Fruit fly (Drosophila melanogaster) whole organism, larva: Measurements from ENCODE around the gene Hsp70Bb.
"Not testable (repeated sequence)": the region's sequence is repeated elsewhere in the genome, so short reads cannot be mapped to it uniquely, and the experiment has no call there.

Experiments
- noc ChIP-seq: fragments of 200-800 bp; sonication (Bioruptor generic); optimal IDR thresholded peaks from 3 replicates; lab custom pipeline; 2019; ENCODE audit warnings: missing biosample characterization, mild to moderate bottlenecking, missing genetic modification characterization, moderate library complexity

Gene Hsp70Bb

DNA sequence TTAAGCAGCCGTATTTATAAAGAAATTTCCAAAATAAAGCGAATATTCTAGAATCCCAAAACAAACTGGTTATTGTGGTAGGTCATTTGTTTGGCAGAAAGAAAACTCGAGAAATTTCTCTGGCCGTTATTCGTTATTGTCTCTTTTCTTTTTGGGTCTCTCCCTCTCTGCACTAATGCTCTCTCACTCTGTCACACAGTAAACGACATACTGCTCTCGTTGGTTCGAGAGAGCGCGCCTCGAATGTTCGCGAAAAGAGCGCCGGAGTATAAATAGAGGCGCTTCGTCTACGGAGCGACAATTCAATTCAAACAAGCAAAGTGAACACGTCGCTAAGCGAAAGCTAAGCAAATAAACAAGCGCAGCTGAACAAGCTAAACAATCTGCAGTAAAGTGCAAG lies at the start of gene Hsp70Bb:
Hsp70Bb (plus strand) TSS at position 301 of the 400 bp plus-strand sequence.
- TF ChIP-seq noc (tag; lab: Kevin White, UChicago): not testable (repeated sequence)

DNA sequence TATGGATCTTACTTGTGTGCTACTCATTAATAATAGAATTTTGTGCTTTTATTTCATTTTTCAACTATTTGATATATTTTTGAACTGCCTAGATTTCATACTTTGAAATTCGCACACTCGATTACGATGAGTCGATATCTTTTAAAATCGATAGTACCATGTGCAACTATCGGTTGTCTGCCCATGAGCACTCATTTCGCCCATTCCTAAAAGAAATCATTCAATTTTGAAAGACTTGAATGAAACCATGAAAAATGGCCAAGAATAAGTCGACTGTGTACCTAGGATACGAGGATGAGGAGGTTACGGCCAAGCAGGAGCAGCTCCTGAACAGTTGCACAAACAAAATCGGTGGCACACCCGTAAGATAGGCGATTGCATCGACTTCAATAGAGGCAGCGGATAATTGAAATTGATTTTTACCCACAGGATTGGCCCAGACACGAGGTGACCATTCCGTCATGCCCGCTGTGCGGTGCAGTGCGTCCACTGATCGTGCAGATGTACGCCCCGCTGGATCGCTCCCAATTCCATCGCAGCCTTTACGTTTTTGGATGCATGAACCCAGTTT lies 49.1 kb upstream of the Hsp70Bb start, which contains the start of gene trus:
trus (plus strand) TSS at position 204 of the 571 bp plus-strand sequence.
- no peak for TF ChIP-seq noc (tag; lab: Kevin White, UChicago)

DNA sequence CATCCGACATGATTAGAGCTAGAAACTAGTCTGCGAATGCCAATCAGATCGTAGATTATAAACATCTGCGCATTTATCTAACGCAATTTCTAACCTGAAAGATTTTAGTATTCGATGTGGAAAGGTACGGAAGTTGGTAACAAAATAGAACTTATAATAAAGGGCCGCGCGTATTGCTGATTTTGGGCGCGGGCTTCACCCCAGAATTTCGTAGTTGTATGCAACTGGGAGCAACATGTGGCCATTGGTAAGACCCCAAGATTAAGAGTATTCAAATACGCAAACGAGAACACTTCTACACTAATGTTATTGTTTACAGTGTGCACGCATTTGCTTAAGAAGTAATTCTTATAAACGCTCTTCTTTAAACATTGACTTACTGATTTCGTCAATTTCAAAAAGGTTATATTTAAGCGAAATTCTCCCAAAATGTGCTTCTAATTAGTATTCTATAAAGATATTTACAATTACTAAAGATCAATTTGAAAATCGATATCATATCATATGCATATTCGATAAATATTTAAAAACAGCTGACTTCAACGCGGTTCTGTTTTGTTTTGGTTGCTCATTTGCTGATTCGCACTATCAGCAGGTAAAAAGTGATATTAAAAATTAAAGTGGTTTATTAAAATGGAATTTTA lies 45.6 kb upstream of the Hsp70Bb start, which contains the start of the genes CG5961 and Polr3C:
CG5961 (minus strand) TSS at position 416 of the 644 bp plus-strand sequence.
Polr3C (plus strand) TSS at position 536 of the 644 bp plus-strand sequence.
- no peak for TF ChIP-seq noc (tag; lab: Kevin White, UChicago)

DNA sequence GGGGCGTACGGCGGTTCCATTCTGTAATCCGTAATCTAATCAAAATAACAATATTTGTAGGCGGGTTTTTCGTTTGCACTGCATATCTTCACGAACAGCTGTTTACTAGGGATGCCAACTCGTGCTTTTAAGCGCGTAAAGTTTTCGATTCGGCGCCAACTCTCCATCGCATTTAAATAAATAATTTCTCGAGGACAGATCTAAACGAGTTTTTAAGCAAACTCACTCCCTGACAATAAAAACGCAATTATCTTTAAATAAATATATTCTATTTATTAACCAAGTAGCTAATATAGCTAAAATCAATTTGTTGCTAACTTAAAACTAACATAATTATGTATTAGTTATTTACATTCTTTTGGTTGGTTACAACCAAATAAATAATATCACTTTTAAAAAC lies 40.4 kb upstream of the Hsp70Bb start, which contains the start of gene CG5608:
CG5608 (minus strand) TSS at position 101 of the 400 bp plus-strand sequence.
- TF ChIP-seq noc (tag; lab: Kevin White, UChicago): not testable (repeated sequence)

DNA sequence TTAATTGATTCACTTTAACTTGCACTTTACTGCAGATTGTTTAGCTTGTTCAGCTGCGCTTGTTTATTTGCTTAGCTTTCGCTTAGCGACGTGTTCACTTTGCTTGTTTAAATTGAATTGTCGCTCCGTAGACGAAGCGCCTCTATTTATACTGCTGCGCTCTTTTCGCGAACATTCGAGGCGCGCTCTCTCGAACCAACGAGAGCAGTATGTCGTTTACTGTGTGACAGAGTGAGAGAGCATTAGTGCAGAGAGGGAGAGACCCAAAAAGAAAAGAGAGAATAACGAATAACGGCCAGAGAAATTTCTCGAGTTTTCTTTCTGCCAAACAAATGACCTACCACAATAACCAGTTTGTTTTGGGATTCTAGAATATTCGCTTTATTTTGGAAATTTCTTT lies 37.9 kb upstream of the Hsp70Bb start, which contains the start of gene Hsp70Ba:
Hsp70Ba (minus strand) TSS at position 102 of the 400 bp plus-strand sequence.
- TF ChIP-seq noc (tag; lab: Kevin White, UChicago): not testable (repeated sequence)

DNA sequence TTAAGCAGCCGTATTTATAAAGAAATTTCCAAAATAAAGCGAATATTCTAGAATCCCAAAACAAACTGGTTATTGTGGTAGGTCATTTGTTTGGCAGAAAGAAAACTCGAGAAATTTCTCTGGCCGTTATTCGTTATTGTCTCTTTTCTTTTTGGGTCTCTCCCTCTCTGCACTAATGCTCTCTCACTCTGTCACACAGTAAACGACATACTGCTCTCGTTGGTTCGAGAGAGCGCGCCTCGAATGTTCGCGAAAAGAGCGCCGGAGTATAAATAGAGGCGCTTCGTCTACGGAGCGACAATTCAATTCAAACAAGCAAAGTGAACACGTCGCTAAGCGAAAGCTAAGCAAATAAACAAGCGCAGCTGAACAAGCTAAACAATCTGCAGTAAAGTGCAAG lies 3.4 kb upstream of the Hsp70Bb start, which contains the start of gene Hsp70Bbb:
Hsp70Bbb (plus strand) TSS at position 301 of the 400 bp plus-strand sequence.
- TF ChIP-seq noc (tag; lab: Kevin White, UChicago): not testable (repeated sequence)

DNA sequence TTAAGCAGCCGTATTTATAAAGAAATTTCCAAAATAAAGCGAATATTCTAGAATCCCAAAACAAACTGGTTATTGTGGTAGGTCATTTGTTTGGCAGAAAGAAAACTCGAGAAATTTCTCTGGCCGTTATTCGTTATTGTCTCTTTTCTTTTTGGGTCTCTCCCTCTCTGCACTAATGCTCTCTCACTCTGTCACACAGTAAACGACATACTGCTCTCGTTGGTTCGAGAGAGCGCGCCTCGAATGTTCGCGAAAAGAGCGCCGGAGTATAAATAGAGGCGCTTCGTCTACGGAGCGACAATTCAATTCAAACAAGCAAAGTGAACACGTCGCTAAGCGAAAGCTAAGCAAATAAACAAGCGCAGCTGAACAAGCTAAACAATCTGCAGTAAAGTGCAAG lies 3.2 kb downstream of the Hsp70Bb start, which contains the start of gene Hsp70Bc:
Hsp70Bc (plus strand) TSS at position 301 of the 400 bp plus-strand sequence.
- TF ChIP-seq noc (tag; lab: Kevin White, UChicago): not testable (repeated sequence)

DNA sequence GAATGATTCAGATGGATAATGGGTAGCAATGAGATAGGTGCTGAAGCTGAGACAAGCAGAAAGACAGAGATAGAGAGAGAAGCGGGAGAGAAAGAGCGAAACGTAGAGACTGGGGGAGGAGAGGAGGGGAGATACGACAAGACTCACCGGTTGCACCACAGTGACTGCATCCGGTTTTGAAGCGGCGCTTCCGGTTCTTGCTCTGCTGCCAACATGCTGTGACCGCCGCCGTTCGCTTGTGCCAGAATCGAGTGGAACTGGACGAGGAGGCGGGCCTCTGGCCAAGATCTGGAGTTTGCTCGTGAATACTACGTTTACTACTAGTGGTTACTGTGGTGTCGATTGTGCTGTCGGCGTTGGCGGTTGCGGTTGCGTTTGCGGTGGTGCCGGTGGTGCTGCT lies 9.4 kb downstream of the Hsp70Bb start:
- TF ChIP-seq noc (tag; lab: Kevin White, UChicago): no peak

DNA sequence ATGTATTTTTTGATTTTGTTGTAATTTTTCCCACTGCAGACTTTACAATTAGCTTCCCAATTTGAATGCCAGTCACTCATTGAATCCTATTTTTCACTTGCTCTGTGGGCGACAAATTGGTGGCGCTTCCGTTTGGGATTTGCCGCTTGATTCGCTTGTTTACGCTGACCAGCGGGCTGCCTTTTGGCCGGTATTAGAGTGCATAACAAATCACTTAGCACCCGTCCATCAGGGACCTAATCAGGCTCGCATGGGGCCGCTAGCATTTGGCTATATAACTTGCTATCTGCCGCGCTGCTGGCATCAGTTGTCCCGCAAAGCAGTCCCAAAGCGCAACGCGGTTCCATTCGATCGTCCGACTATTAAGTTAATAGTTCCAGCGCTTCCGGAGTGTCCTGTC lies 20.3 kb downstream of the Hsp70Bb start, which contains the start of gene Hug:
Hug (plus strand) TSS at position 301 of the 400 bp plus-strand sequence.
- TF ChIP-seq noc (tag; lab: Kevin White, UChicago): no peak

DNA sequence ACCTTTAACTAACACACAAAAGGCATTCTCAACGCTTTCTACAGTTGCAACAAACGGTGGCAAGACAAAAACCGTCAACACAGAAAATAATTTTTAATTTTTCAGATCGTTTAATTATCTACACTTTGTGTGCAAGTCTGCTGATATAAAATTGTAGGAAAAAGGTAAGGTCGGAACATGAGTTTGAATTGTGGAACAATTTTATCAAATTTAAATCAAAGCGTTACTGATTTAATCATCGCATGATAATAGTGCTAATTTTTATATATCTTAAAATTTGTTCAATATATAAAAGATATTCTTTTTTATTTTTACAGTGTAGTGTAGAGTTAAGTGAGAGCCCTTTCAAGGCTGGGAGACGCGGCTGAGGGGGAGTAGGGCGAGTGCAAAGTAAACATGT lies 37.4 kb downstream of the Hsp70Bb start:
- TF ChIP-seq noc (tag; lab: Kevin White, UChicago): no peak

DNA sequence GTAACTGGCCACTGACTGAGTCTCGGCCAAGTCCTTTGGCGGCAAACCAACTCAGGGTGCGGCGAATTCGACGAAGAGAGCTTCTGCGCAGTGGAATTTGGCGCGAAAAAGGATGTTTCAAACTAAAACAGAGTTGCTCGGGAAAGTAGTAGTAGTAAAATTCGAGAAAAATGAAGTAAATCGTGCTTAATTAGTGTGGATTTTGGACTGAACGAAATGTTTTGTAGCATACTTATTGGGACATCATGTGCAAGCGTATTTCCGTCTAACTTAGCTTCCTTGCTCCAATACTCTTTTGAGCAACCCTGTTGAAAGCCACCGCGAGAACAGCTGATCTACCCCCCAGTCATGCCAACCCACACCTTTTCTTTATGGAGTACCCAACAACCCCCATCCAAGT lies 42.6 kb downstream of the Hsp70Bb start, which contains the start of gene Octbeta3R:
Octbeta3R (minus strand) TSS at position 1 of the 400 bp plus-strand sequence.
- TF ChIP-seq noc (tag; lab: Kevin White, UChicago): no peak
